Fruit fly (Drosophila melanogaster): Measurements from ENCODE around the gene Sfp36F.

DNA sequence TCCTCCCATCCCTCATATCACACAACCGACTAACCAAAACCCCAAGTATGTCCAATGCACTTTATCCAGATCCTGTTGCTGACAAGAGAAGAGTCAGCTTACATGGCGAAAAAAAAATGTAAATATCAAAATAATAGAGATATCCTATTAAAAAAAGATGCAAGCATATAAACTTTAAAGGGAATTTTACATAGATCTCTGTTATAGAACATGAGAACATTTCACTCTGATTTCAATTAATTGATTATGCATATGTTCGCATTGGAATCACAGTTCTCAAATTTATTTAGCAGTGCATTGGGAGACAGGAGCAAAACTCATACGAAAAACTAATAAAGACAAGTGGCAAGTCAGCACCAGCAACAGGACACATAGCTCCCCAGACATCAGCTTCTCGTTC lies 15.5 kb downstream of the Sfp36F start:
- TF ChIP-seq CG8944 (GFP tag; optimal IDR thresholded peaks at IDR 0.05) (no peak), CG1024 (GFP tag; IDR thresholded peaks at IDR 0.05) (no peak), ash1 (GFP tag; optimal IDR thresholded peaks at IDR 0.05) (no peak), CG14860 (GFP tag; IDR thresholded peaks at IDR 0.05; ENCODE audit: partially characterized antibody) (no peak), inv (GFP tag; IDR thresholded peaks at IDR 0.05; ENCODE audit: partially characterized antibody) (no peak), H2.0 (GFP tag; IDR thresholded peaks at IDR 0.05) (no peak), Mad (GFP tag; optimal IDR thresholded peaks at IDR 0.05) (no peak), CG10543 (GFP tag; optimal IDR thresholded peaks at IDR 0.05) (no peak), CG12744 (GFP tag; optimal IDR thresholded peaks at IDR 0.05) (no peak), CG5180 (GFP tag; optimal IDR thresholded peaks at IDR 0.05) (no peak), CG3726 (GFP tag; IDR thresholded peaks at IDR 0.05) (no peak), pfk (GFP tag; optimal IDR thresholded peaks at IDR 0.05) (no peak)
